Worm (Caenorhabditis elegans) whole organism, L2 larva: ENCODE measurements around the gene pll-1.

ENCODE experiments used
- C34F6.9 ChIP-seq: fragments of 150-350 bp; optimal IDR thresholded peaks from 2 replicates; lab custom pipeline; 2014; ENCODE audit warnings: missing biosample characterization, missing genetic modification characterization
- F13H6.1 ChIP-seq: sonication (generic microtip); optimal IDR thresholded peaks from 2 replicates; lab custom pipeline; 2016; ENCODE audit warnings: missing genetic modification characterization, missing compliant biosample characterization
- R02D3.7 ChIP-seq: fragments of 150-350 bp; optimal IDR thresholded peaks from 2 replicates; lab custom pipeline; 2014; ENCODE audit warnings: missing biosample characterization, missing genetic modification characterization
- alr-1 ChIP-seq: fragments of 150-350 bp; optimal IDR thresholded peaks from 2 replicates; lab custom pipeline; 2014; ENCODE audit warnings: missing biosample characterization, missing genetic modification characterization
- aly-2 ChIP-seq: fragments of 150-350 bp; optimal IDR thresholded peaks from 2 replicates; lab custom pipeline; 2014; ENCODE audit warnings: missing biosample characterization, missing genetic modification characterization
- blmp-1 ChIP-seq: sonication (generic microtip); optimal IDR thresholded peaks from 2 replicates; lab custom pipeline; 2017; ENCODE audit warnings: missing genetic modification characterization, mild to moderate bottlenecking, missing compliant biosample characterization, antibody characterized with exemption, moderate library complexity; ENCODE audit not compliant: insufficient read depth
- ceh-16 ChIP-seq: fragments of 150-350 bp; optimal IDR thresholded peaks from 2 replicates; lab custom pipeline; 2014; ENCODE audit warnings: missing biosample characterization, missing genetic modification characterization
- ceh-82 ChIP-seq: fragments of 150-350 bp; optimal IDR thresholded peaks from 2 replicates; lab custom pipeline; 2014; ENCODE audit warnings: missing biosample characterization, missing genetic modification characterization
- egl-27 ChIP-seq: sonication (generic microtip); optimal IDR thresholded peaks from 3 replicates; lab custom pipeline; 2017; ENCODE audit warnings: missing biosample characterization, missing genetic modification reagents, missing genetic modification characterization
- elt-1 ChIP-seq: fragments of 150-350 bp; optimal IDR thresholded peaks from 2 replicates; lab custom pipeline; 2014; ENCODE audit warnings: missing biosample characterization, missing genetic modification characterization
- elt-3 ChIP-seq: sonication (generic microtip); optimal IDR thresholded peaks from 2 replicates; lab custom pipeline; 2017; ENCODE audit warnings: missing biosample characterization, missing genetic modification characterization
- fos-1 ChIP-seq: fragments of 150-350 bp; optimal IDR thresholded peaks from 2 replicates; lab custom pipeline; 2014; ENCODE audit warnings: missing biosample characterization, missing genetic modification characterization
- gmeb-1 ChIP-seq: fragments of 150-350 bp; optimal IDR thresholded peaks from 2 replicates; lab custom pipeline; 2014; ENCODE audit warnings: missing biosample characterization, missing genetic modification characterization
- lin-13 ChIP-seq: fragments of 150-350 bp; optimal IDR thresholded peaks from 2 replicates; lab custom pipeline; 2014; ENCODE audit warnings: missing biosample characterization, missing genetic modification reagents, missing genetic modification characterization
- lsy-2 ChIP-seq, 2 experiments: fragments of 150-350 bp in 1 of 2; sonication (generic microtip) in 1 of 2; optimal IDR thresholded peaks; 2 replicates each; lab custom pipeline; 2014 to 2017; ENCODE audit warnings: missing biosample characterization in 2 of 2, missing genetic modification characterization in 2 of 2
- mdl-1 ChIP-seq, 2 experiments: fragments of 150-350 bp in 1 of 2; sonication (generic microtip) in 1 of 2; optimal IDR thresholded peaks; 2 replicates each; lab custom pipeline; 2017; ENCODE audit warnings: missing biosample characterization in 2 of 2, missing genetic modification characterization in 2 of 2
- nhr-10 ChIP-seq: sonication (generic microtip); optimal IDR thresholded peaks from 2 replicates; lab custom pipeline; 2017; ENCODE audit warnings: missing biosample characterization, missing genetic modification characterization
- nhr-129 ChIP-seq: fragments of 150-350 bp; optimal IDR thresholded peaks from 2 replicates; lab custom pipeline; 2014; ENCODE audit warnings: missing biosample characterization, missing genetic modification characterization
- nhr-21 ChIP-seq: fragments of 150-350 bp; optimal IDR thresholded peaks from 2 replicates; lab custom pipeline; 2014; ENCODE audit warnings: missing biosample characterization, missing genetic modification characterization
- nhr-25 ChIP-seq: fragments of 150-350 bp; sonication (generic microtip); optimal IDR thresholded peaks from 3 replicates; lab custom pipeline; 2014; ENCODE audit warnings: missing biosample characterization, missing genetic modification characterization
- nhr-6 ChIP-seq: fragments of 150-350 bp; optimal IDR thresholded peaks from 2 replicates; lab custom pipeline; 2014; ENCODE audit warnings: missing biosample characterization, missing genetic modification characterization
- nhr-77 ChIP-seq: fragments of 150-350 bp; optimal IDR thresholded peaks from 2 replicates; lab custom pipeline; 2014; ENCODE audit warnings: missing biosample characterization, missing genetic modification characterization
- sem-4 ChIP-seq: fragments of 150-350 bp; optimal IDR thresholded peaks from 2 replicates; lab custom pipeline; 2014; ENCODE audit warnings: missing biosample characterization, missing genetic modification reagents, missing genetic modification characterization
- sma-3 ChIP-seq: sonication (generic microtip); optimal IDR thresholded peaks from 2 replicates; lab custom pipeline; 2016; ENCODE audit warnings: missing genetic modification reagents, missing genetic modification characterization, missing compliant biosample characterization
- sma-9 ChIP-seq, 2 experiments: fragments of 150-350 bp in 1 of 2; sonication (generic microtip) in 1 of 2; optimal IDR thresholded peaks; 2 replicates each; lab custom pipeline; 2014 to 2016; ENCODE audit warnings: missing genetic modification characterization in 2 of 2, mild to moderate bottlenecking in 1 of 2, missing biosample characterization in 1 of 2, missing compliant biosample characterization in 1 of 2, missing genetic modification reagents in 1 of 2, moderate library complexity in 1 of 2
- snpc-4 ChIP-seq: fragments of 150-350 bp; optimal IDR thresholded peaks from 2 replicates; lab custom pipeline; 2014; ENCODE audit warnings: missing biosample characterization, missing genetic modification characterization
- unc-39 ChIP-seq: fragments of 150-350 bp; optimal IDR thresholded peaks from 2 replicates; lab custom pipeline; 2014; ENCODE audit warnings: missing biosample characterization, missing genetic modification characterization
- unc-55 ChIP-seq: fragments of 150-350 bp; sonication (generic microtip); optimal IDR thresholded peaks from 3 replicates; lab custom pipeline; 2014; ENCODE audit warnings: missing biosample characterization, missing genetic modification reagents, missing genetic modification characterization
- ztf-1 ChIP-seq: fragments of 200-800 bp; sonication (Bioruptor generic); conservative IDR thresholded peaks from 2 replicates; pipeline ENCODE4 v1.3.6; 2022; ENCODE audit warnings: missing genetic modification characterization, missing compliant biosample characterization
- ztf-11 ChIP-seq: sonication (generic microtip); optimal IDR thresholded peaks from 2 replicates; lab custom pipeline; 2017; ENCODE audit warnings: missing biosample characterization, missing genetic modification characterization

pll-1 gene

DNA sequence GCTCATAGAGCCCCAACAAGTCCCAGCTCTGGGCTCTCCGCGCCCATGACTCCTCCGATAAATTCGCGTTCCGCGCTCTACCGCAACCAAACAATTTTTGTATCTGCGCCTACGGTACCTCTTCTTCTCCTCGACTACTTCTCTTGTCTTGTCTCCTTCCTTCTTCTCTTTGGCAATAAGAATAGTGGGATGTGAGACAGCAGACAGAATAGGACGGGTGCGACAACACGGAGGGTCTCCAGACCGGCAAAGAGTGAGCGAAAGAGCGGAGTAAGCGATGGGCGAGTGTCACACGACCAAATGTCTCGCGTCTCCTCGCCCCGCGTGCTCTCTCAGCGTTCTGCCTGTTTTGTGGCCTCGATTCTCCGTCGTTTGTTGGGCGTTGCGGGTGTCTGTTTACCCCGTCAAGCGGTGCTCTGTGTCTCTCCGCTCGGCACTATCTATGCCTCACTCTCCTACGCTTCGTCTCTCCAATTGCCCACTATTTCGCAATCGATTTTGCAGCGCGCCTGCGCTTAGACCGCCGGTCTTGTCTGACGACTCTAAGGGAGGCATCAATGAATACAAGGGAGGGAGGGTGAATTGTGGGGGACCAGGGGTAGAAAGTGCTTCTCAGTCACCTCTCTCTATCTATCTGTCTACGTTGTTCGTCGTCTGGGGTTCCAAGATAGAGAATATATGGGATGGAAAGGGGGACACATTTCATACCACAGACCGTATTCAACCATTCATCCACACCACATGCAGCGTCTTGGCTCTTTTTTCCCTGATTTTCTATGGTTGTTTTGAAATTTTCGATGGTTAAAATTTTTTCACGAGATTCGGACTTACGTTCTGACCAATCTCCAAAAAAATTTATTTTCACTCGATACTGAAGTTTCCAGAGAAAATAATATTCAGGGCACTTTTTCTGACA, 10.9 kb upstream of the pll-1 start, which contains the start of gene gei-4 (continued):
- TF ChIP-seq lin-13 (GFP tag; lab: Kevin White, UChicago) = peak; percentile 65
- TF ChIP-seq snpc-4 (tag; lab: Kevin White, UChicago) = peak; percentile 56
- TF ChIP-seq nhr-25 (tag; lab: Kevin White, UChicago) = peak; percentile 88
- TF ChIP-seq nhr-6 (tag; lab: Kevin White, UChicago) = peak; percentile 16
- peak; percentile 93 for TF ChIP-seq F13H6.1 (tag; lab: Kevin White, UChicago)
- TF ChIP-seq gmeb-1 = peak; percentile 65
- peak; percentile 8 for TF ChIP-seq blmp-1 (tag; lab: Kevin White, UChicago)
- peak; percentile 37 for TF ChIP-seq ceh-16 (tag; lab: Kevin White, UChicago)
- TF ChIP-seq mdl-1 (tag; optimal IDR thresholded peaks at IDR 0.05; lab: Kevin White, UChicago) = peak; percentile 8 to 73
- TF ChIP-seq ceh-82 (tag; lab: Kevin White, UChicago) = peak; percentile 43
- TF ChIP-seq alr-1 (tag; lab: Kevin White, UChicago) = no peak
- peak; percentile 88 for TF ChIP-seq nhr-21 (tag; lab: Kevin White, UChicago)
- no peak for TF ChIP-seq nhr-10
- TF ChIP-seq sma-3 (GFP tag; lab: Kevin White, UChicago) = peak; percentile 86

- TF ChIP-seq sma-3 (GFP tag; lab: Kevin White, UChicago) (no peak), fos-1 (tag; lab: Kevin White, UChicago) (peak; percentile 20)
Measured at ce11 chrIII:356906-357901, 8.5 kb upstream of the pll-1 start.

- TF ChIP-seq ztf-11 (tag; lab: Kevin White, UChicago) (no peak), sma-3 (GFP tag; lab: Kevin White, UChicago) (no peak), F13H6.1 (tag; lab: Kevin White, UChicago) (no peak)
Measured at ce11 chrIII:358106-358505, 7.6 kb upstream of the pll-1 start.

DNA sequence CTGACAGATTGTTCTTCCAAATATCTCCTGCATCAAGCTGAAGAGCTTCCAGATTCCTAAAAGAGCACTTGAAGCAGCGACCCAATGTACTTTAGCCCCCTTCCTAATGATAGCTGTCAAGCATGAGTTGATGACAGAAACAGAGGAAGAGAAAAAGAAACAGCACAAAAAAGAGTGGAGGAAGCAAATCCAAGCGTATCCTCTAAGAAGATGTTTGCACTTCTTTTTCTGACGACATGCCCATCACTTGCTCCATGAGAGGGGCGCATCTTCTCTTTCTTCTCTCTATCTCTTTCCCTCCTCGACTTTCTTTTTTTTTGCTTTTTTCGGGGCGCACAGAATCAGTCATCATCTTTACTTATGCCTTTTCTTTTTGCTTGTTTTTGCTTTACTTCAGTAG, 5.4 kb upstream of the pll-1 start:
- no peak for TF ChIP-seq R02D3.7 (tag; lab: Kevin White, UChicago)
- no peak for TF ChIP-seq mdl-1 (tag; optimal IDR thresholded peaks at IDR 0.05; lab: Kevin White, UChicago)
- TF ChIP-seq elt-1 (tag; lab: Kevin White, UChicago) = no peak
- peak; percentile 39 for TF ChIP-seq nhr-129 (tag; lab: Kevin White, UChicago)
- no peak for TF ChIP-seq lin-13 (GFP tag; lab: Kevin White, UChicago)
- TF ChIP-seq ceh-82 (tag; lab: Kevin White, UChicago) = no peak
- no peak for TF ChIP-seq aly-2
- TF ChIP-seq lsy-2 (tag; optimal IDR thresholded peaks at IDR 0.05; lab: Kevin White, UChicago) = peak in 1 of 2 experiments; percentile 4
- no peak for TF ChIP-seq blmp-1 (tag; lab: Kevin White, UChicago)
- TF ChIP-seq unc-55 (GFP tag; lab: Kevin White, UChicago) = peak; percentile 29
- TF ChIP-seq C34F6.9 (tag; lab: Kevin White, UChicago) = peak; percentile 28
- TF ChIP-seq, all 48 proteins: peak for 4

ce11 chrIII:381198-381597, 15.4 kb downstream of the pll-1 start, which contains the start of gene gsto-3:
Gene gsto-3 (minus strand): TSS chrIII:381298.
- TF ChIP-seq nhr-129 (tag; lab: Kevin White, UChicago) (no peak), unc-39 (tag; lab: Kevin White, UChicago) (no peak), fos-1 (tag; lab: Kevin White, UChicago) (no peak)

ce11 chrIII:382470-382869, 16.7 kb downstream of the pll-1 start, which contains the start of gene K10F12.7:
Gene K10F12.7 (minus strand): TSS chrIII:382570.
- TF ChIP-seq egl-27 = no peak
- no peak for TF ChIP-seq nhr-6 (tag; lab: Kevin White, UChicago)
- no peak for TF ChIP-seq aly-2
- TF ChIP-seq nhr-10 = no peak
- no peak for TF ChIP-seq nhr-77 (tag; lab: Kevin White, UChicago)
- TF ChIP-seq nhr-129 (tag; lab: Kevin White, UChicago) = no peak
- TF ChIP-seq alr-1 (tag; lab: Kevin White, UChicago) = no peak
- TF ChIP-seq sma-9 (GFP tag; optimal IDR thresholded peaks at IDR 0.05; lab: Kevin White, UChicago) = no peak
- no peak for TF ChIP-seq sma-9 (tag; optimal IDR thresholded peaks at IDR 0.05; lab: Kevin White, UChicago)
- no peak for TF ChIP-seq elt-3 (tag; lab: Kevin White, UChicago)
- no peak for TF ChIP-seq ztf-1 (GFP tag; lab: Robert Waterston, UW)
- no peak for TF ChIP-seq blmp-1 (tag; lab: Kevin White, UChicago)
- no peak for TF ChIP-seq lsy-2 (tag; optimal IDR thresholded peaks at IDR 0.05; lab: Kevin White, UChicago)
- TF ChIP-seq fos-1 (tag; lab: Kevin White, UChicago) = no peak
- no peak for TF ChIP-seq sma-3 (GFP tag; lab: Kevin White, UChicago)
- TF ChIP-seq sem-4 (tag; lab: Kevin White, UChicago) = no peak
- no peak for TF ChIP-seq elt-1 (tag; lab: Kevin White, UChicago)
- no peak for TF ChIP-seq R02D3.7 (tag; lab: Kevin White, UChicago)
- no peak for TF ChIP-seq gmeb-1
